Fruit fly (Drosophila melanogaster) whole organism, embryonic: ENCODE results near the gene CG32032.

ENCODE experiments used
- B-H2 ChIP-seq: fragments of 200-800 bp; sonication (Bioruptor generic); optimal IDR thresholded peaks from 2 replicates; lab custom pipeline; 2018; ENCODE audit warnings: missing biosample characterization, mild to moderate bottlenecking, missing genetic modification characterization
- Bteb2 ChIP-seq: fragments of 200-800 bp; sonication (Bioruptor generic); optimal IDR thresholded peaks from 2 replicates; lab custom pipeline; 2016; ENCODE audit warnings: missing biosample characterization, missing genetic modification characterization
- CG10431 ChIP-seq: fragments of 200-800 bp; sonication (Bioruptor generic); optimal IDR thresholded peaks from 3 replicates; lab custom pipeline; 2018; ENCODE audit warnings: missing biosample characterization, mild to moderate bottlenecking, missing genetic modification characterization
- CG10654 ChIP-seq: fragments of 200-800 bp; sonication (Bioruptor generic); optimal IDR thresholded peaks from 2 replicates; lab custom pipeline; 2016; ENCODE audit warnings: missing biosample characterization, missing genetic modification characterization
- CG11398 ChIP-seq: fragments of 200-800 bp; sonication (Bioruptor generic); optimal IDR thresholded peaks from 2 replicates; lab custom pipeline; 2016; ENCODE audit warnings: missing biosample characterization, missing genetic modification characterization
- CG11723 ChIP-seq: fragments of 200-800 bp; sonication (Bioruptor generic); optimal IDR thresholded peaks from 2 replicates; lab custom pipeline; 2017; ENCODE audit warnings: missing biosample characterization, mild to moderate bottlenecking, missing genetic modification characterization
- CG12104 ChIP-seq: fragments of 200-800 bp; sonication (Bioruptor generic); optimal IDR thresholded peaks from 3 replicates; lab custom pipeline; 2016; ENCODE audit warnings: missing biosample characterization, missing genetic modification characterization
- CG1233 ChIP-seq: fragments of 200-800 bp; sonication (Bioruptor generic); optimal IDR thresholded peaks from 4 replicates; lab custom pipeline; 2018; ENCODE audit warnings: missing biosample characterization, mild to moderate bottlenecking, missing genetic modification characterization
- CG15601 ChIP-seq: fragments of 200-800 bp; sonication (Bioruptor generic); optimal IDR thresholded peaks from 3 replicates; lab custom pipeline; 2019; ENCODE audit warnings: missing biosample characterization, mild to moderate bottlenecking, missing genetic modification characterization, moderate library complexity
- CG18011 ChIP-seq: fragments of 200-800 bp; sonication (Bioruptor generic); optimal IDR thresholded peaks from 2 replicates; lab custom pipeline; 2017; ENCODE audit warnings: missing biosample characterization, missing genetic modification characterization, mild to moderate bottlenecking, moderate library complexity, missing genotype
- CG18764 ChIP-seq: fragments of 200-800 bp; sonication (Bioruptor generic); optimal IDR thresholded peaks from 3 replicates; lab custom pipeline; 2016; ENCODE audit warnings: missing biosample characterization, missing genetic modification characterization
- CG2129 ChIP-seq: fragments of 200-800 bp; sonication (Bioruptor generic); IDR thresholded peaks from 2 replicates; pipeline ENCODE4 v1.3.6; 2022; ENCODE audit warnings: missing biosample characterization, missing genetic modification characterization; ENCODE audit not compliant: partially characterized antibody
- CG2199 ChIP-seq: fragments of 200-800 bp; sonication (Bioruptor generic); IDR thresholded peaks from 3 replicates; pipeline ENCODE4 v1.3.6; 2022; ENCODE audit warnings: missing biosample characterization, missing genetic modification characterization
- CG34224 ChIP-seq: fragments of 200-800 bp; sonication (Bioruptor generic); IDR thresholded peaks from 3 replicates; pipeline ENCODE4 v1.3.6; 2022; ENCODE audit warnings: missing biosample characterization, missing genetic modification characterization; ENCODE audit not compliant: partially characterized antibody
- CG4707 ChIP-seq: fragments of 200-800 bp; sonication (Bioruptor generic); optimal IDR thresholded peaks from 2 replicates; lab custom pipeline; 2018; ENCODE audit warnings: missing biosample characterization, mild to moderate bottlenecking, missing genetic modification characterization, moderate library complexity
- CG6175 ChIP-seq: fragments of 200-800 bp; sonication (Bioruptor generic); IDR thresholded peaks from 3 replicates; pipeline ENCODE4 v1.3.6; 2022; ENCODE audit warnings: missing biosample characterization, missing genetic modification characterization
- CG7372 ChIP-seq: fragments of 200-800 bp; sonication (Bioruptor generic); IDR thresholded peaks from 2 replicates; pipeline ENCODE4 v1.3.6; 2022; ENCODE audit warnings: missing biosample characterization, missing genetic modification characterization
- CG7839 ChIP-seq: fragments of 200-800 bp; sonication (Bioruptor generic); optimal IDR thresholded peaks from 3 replicates; lab custom pipeline; 2018; ENCODE audit warnings: missing biosample characterization, mild to moderate bottlenecking, missing genetic modification characterization, moderate library complexity
- CG8089 ChIP-seq: fragments of 200-800 bp; sonication (Bioruptor generic); optimal IDR thresholded peaks from 3 replicates; lab custom pipeline; 2016; ENCODE audit warnings: missing biosample characterization, missing genetic modification characterization
- CG8359 ChIP-seq: fragments of 200-800 bp; sonication (Bioruptor generic); optimal IDR thresholded peaks from 2 replicates; lab custom pipeline; 2017; ENCODE audit warnings: missing biosample characterization, mild to moderate bottlenecking, missing genetic modification characterization, borderline replicate concordance
- CkIIα-i1 ChIP-seq: fragments of 200-800 bp; sonication (Bioruptor generic); IDR thresholded peaks from 2 replicates; pipeline ENCODE4 v1.3.6; 2022; ENCODE audit warnings: missing biosample characterization, missing genetic modification characterization
- D19B ChIP-seq: fragments of 200-800 bp; sonication (Bioruptor generic); optimal IDR thresholded peaks from 2 replicates; lab custom pipeline; 2017; ENCODE audit warnings: missing biosample characterization, mild to moderate bottlenecking, missing genetic modification characterization
- Fer2 ChIP-seq: fragments of 200-800 bp; sonication (Bioruptor generic); optimal IDR thresholded peaks from 2 replicates; lab custom pipeline; 2018; ENCODE audit warnings: missing biosample characterization, mild to moderate bottlenecking, missing genetic modification characterization, moderate library complexity
- H15 ChIP-seq: fragments of 200-800 bp; sonication (Bioruptor generic); IDR thresholded peaks from 3 replicates; pipeline ENCODE4 v1.3.6; 2022; ENCODE audit warnings: missing biosample characterization, missing genetic modification characterization
- Hr3 ChIP-seq: fragments of 200-800 bp; sonication (Bioruptor generic); optimal IDR thresholded peaks from 3 replicates; lab custom pipeline; 2016; ENCODE audit warnings: missing biosample characterization, missing genetic modification characterization
- Nf-YC ChIP-seq: fragments of 200-800 bp; optimal IDR thresholded peaks from 3 replicates; lab custom pipeline; 2019; ENCODE audit warnings: missing biosample characterization, mild to moderate bottlenecking, missing genetic modification characterization, moderate library complexity
- Oaz ChIP-seq: fragments of 200-800 bp; sonication (Bioruptor generic); IDR thresholded peaks from 2 replicates; pipeline ENCODE4 v1.3.6; 2022; ENCODE audit warnings: missing biosample characterization, missing genetic modification characterization
- Oli ChIP-seq: fragments of 200-800 bp; sonication (Bioruptor generic); optimal IDR thresholded peaks from 2 replicates; lab custom pipeline; 2018; ENCODE audit warnings: missing biosample characterization, mild to moderate bottlenecking, missing genetic modification characterization, moderate library complexity
- Opbp ChIP-seq: fragments of 200-800 bp; sonication (Bioruptor generic); IDR thresholded peaks from 3 replicates; pipeline ENCODE4 v1.3.6; 2022; ENCODE audit warnings: missing biosample characterization, missing genetic modification characterization; ENCODE audit not compliant: partially characterized antibody
- Poxn ChIP-seq: fragments of 200-800 bp; sonication (Bioruptor generic); IDR thresholded peaks from 2 replicates; pipeline ENCODE4 v1.3.6; 2022; ENCODE audit warnings: missing biosample characterization, missing genetic modification characterization
- Stat92E ChIP-seq, 3 experiments: fragments of >200 bp in 2 of 3; fragments of 200-800 bp in 1 of 3; sonication (Bioruptor generic) in 1 of 3; optimal IDR thresholded peaks; 2 replicates each; lab custom pipeline; 2017 to 2019; ENCODE audit warnings: missing biosample characterization in 3 of 3, missing genetic modification characterization in 3 of 3, mild to moderate bottlenecking in 1 of 3, moderate library complexity in 1 of 3
- br ChIP-seq: fragments of >200 bp; optimal IDR thresholded peaks from 2 replicates; lab custom pipeline; 2017
- chn ChIP-seq: fragments of 200-800 bp; sonication (Bioruptor generic); optimal IDR thresholded peaks from 2 replicates; lab custom pipeline; 2016; ENCODE audit warnings: missing biosample characterization, missing genetic modification characterization
- crol ChIP-seq: fragments of 200-800 bp; sonication (Bioruptor generic); IDR thresholded peaks from 2 replicates; pipeline ENCODE4 v1.3.6; 2022; ENCODE audit warnings: missing biosample characterization, missing genetic modification characterization
- dmrt99B ChIP-seq: fragments of 200-800 bp; sonication (Bioruptor generic); optimal IDR thresholded peaks from 2 replicates; lab custom pipeline; 2018; ENCODE audit warnings: missing biosample characterization, mild to moderate bottlenecking, missing genetic modification characterization, moderate library complexity
- gfzf ChIP-seq: fragments of 200-800 bp; sonication (Bioruptor generic); optimal IDR thresholded peaks from 2 replicates; lab custom pipeline; 2016; ENCODE audit warnings: missing biosample characterization, mild to moderate bottlenecking, missing genetic modification characterization, moderate library complexity
- h ChIP-seq: fragments of >200 bp; optimal IDR thresholded peaks from 2 replicates; lab custom pipeline; 2017
- hbn ChIP-seq: fragments of 200-800 bp; sonication (Bioruptor generic); IDR thresholded peaks from 2 replicates; pipeline ENCODE4 v1.3.6; 2022; ENCODE audit warnings: missing biosample characterization, missing genetic modification characterization; ENCODE audit not compliant: partially characterized antibody
- jing ChIP-seq: fragments of 200-800 bp; sonication (Bioruptor generic); optimal IDR thresholded peaks from 2 replicates; lab custom pipeline; 2018; ENCODE audit warnings: missing biosample characterization, mild to moderate bottlenecking, missing genetic modification characterization
- lola ChIP-seq, 3 experiments: fragments of >200 bp in 2 of 3; fragments of 200-800 bp in 1 of 3; sonication (Bioruptor generic) in 1 of 3; optimal IDR thresholded peaks; 2 replicates each; lab custom pipeline; 2017 to 2019; ENCODE audit warnings: missing biosample characterization in 3 of 3, missing genetic modification characterization in 3 of 3, mild to moderate bottlenecking in 1 of 3, moderate library complexity in 1 of 3
- nau ChIP-seq: fragments of 200-800 bp; sonication (Bioruptor generic); optimal IDR thresholded peaks from 3 replicates; lab custom pipeline; 2017; ENCODE audit warnings: missing biosample characterization, mild to moderate bottlenecking, missing genetic modification characterization, missing genetic modification reagents
- nerfin-2 ChIP-seq: fragments of 200-800 bp; sonication (Bioruptor generic); IDR thresholded peaks from 2 replicates; pipeline ENCODE4 v1.3.6; 2022; ENCODE audit warnings: missing biosample characterization, missing genetic modification characterization; ENCODE audit not compliant: partially characterized antibody
- pb ChIP-seq: fragments of 200-800 bp; sonication (Bioruptor generic); optimal IDR thresholded peaks from 3 replicates; lab custom pipeline; 2016; ENCODE audit warnings: missing biosample characterization, missing genetic modification characterization
- pros ChIP-seq: fragments of 200-800 bp; sonication (Bioruptor generic); optimal IDR thresholded peaks from 3 replicates; lab custom pipeline; 2019; ENCODE audit warnings: missing biosample characterization, mild to moderate bottlenecking, missing genetic modification characterization, moderate library complexity
- row ChIP-seq: fragments of 200-800 bp; sonication (Bioruptor generic); IDR thresholded peaks from 3 replicates; pipeline ENCODE4 v1.3.6; 2022; ENCODE audit warnings: missing biosample characterization, missing genetic modification characterization
- schlank ChIP-seq: fragments of 200-800 bp; sonication (Bioruptor generic); optimal IDR thresholded peaks from 2 replicates; lab custom pipeline; 2018; ENCODE audit warnings: missing biosample characterization, mild to moderate bottlenecking, missing genetic modification characterization
- tna ChIP-seq: fragments of 200-800 bp; sonication (Bioruptor generic); IDR thresholded peaks from 2 replicates; pipeline ENCODE4 v1.3.6; 2022; ENCODE audit warnings: missing biosample characterization, missing genetic modification characterization; ENCODE audit not compliant: partially characterized antibody
- toy ChIP-seq: fragments of 200-800 bp; sonication (Bioruptor generic); IDR thresholded peaks from 2 replicates; pipeline ENCODE4 v1.3.6; 2022; ENCODE audit warnings: missing biosample characterization, missing genetic modification characterization
- unpg ChIP-seq: fragments of 200-800 bp; sonication (Bioruptor generic); optimal IDR thresholded peaks from 3 replicates; lab custom pipeline; 2018; ENCODE audit warnings: missing biosample characterization, mild to moderate bottlenecking, missing genetic modification characterization, moderate library complexity
- vvl ChIP-seq: fragments of 200-800 bp; sonication (Bioruptor generic); IDR thresholded peaks from 2 replicates; pipeline ENCODE4 v1.3.6; 2022; ENCODE audit warnings: missing biosample characterization, missing genetic modification characterization
- wor ChIP-seq: fragments of 200-800 bp; sonication (Bioruptor generic); IDR thresholded peaks from 2 replicates; pipeline ENCODE4 v1.3.6; 2022; ENCODE audit warnings: missing biosample characterization, missing genetic modification characterization

The CG32032 gene

dm6 chr3L:9065997-9066441, 26.8 kb upstream of the CG32032 start, which contains the start of gene Argk1 (continued):
- TF ChIP-seq CG7372 (GFP tag; lab: Robert Waterston, UW) (no peak), hbn (GFP tag; lab: Robert Waterston, UW) (no peak), Stat92E (GFP tag; optimal IDR thresholded peaks at IDR 0.05; lab: Kevin White, UChicago) (no peak), CG10654 (no peak), Oaz (GFP tag; lab: Robert Waterston, UW) (no peak), CG34224 (GFP tag; lab: Robert Waterston, UW) (no peak), toy (GFP tag; lab: Robert Waterston, UW) (no peak), CG2129 (GFP tag; lab: Robert Waterston, UW) (no peak), Hr3 (GFP tag; lab: Kevin White, UChicago) (peak; percentile 66), CG18011 (no peak), Fer2 (no peak), crol (GFP tag; lab: Robert Waterston, UW) (no peak), wor (GFP tag; lab: Robert Waterston, UW) (no peak), Poxn (GFP tag; lab: Robert Waterston, UW) (no peak), dmrt99B (peak; percentile 70), CG11398 (no peak), CG2199 (GFP tag; lab: Robert Waterston, UW) (no peak), Nf-YC (tag; lab: Kevin White, UChicago) (peak; percentile 38), vvl (GFP tag; lab: Robert Waterston, UW) (0 out of 2 replicates have a peak, but pooled peaks have one; percentile 26), unpg (GFP tag; lab: Kevin White, UChicago) (peak; percentile 43), CG18764 (GFP tag; lab: Kevin White, UChicago) (no peak), CG11723 (no peak), Oli (tag; lab: Kevin White, UChicago) (peak; percentile 63), CG6175 (GFP tag; lab: Robert Waterston, UW) (no peak), pros (GFP tag; lab: Kevin White, UChicago) (no peak), br (lab: Kevin White, UChicago) (no peak), Opbp (GFP tag; lab: Robert Waterston, UW) (no peak), lola (GFP tag; optimal IDR thresholded peaks at IDR 0.05; lab: Kevin White, UChicago) (no peak), CG4707 (no peak), nerfin-2 (no peak), CG15601 (tag; lab: Kevin White, UChicago) (no peak), chn (GFP tag; lab: Kevin White, UChicago) (no peak), schlank (tag; lab: Kevin White, UChicago) (no peak), CG7839 (tag; lab: Kevin White, UChicago) (peak; percentile 74), pb (GFP tag; lab: Kevin White, UChicago) (no peak), CG8089 (GFP tag; lab: Kevin White, UChicago) (no peak), jing (no peak), tna (GFP tag; lab: Robert Waterston, UW) (no peak), H15 (GFP tag; lab: Robert Waterston, UW) (no peak), CG8359 (no peak), CkIIα-i1 (GFP tag; lab: Robert Waterston, UW) (no peak), h (no peak), Bteb2 (peak; percentile 0), B-H2 (GFP tag; lab: Kevin White, UChicago) (peak; percentile 30), CG12104 (GFP tag; lab: Kevin White, UChicago) (no peak), CG1233 (no peak), D19B (GFP tag; lab: Kevin White, UChicago) (no peak), row (peak; percentile 79), CG10431 (GFP tag; lab: Kevin White, UChicago) (no peak), gfzf (GFP tag; lab: Kevin White, UChicago) (no peak), nau (GFP tag; lab: Kevin White, UChicago) (no peak)
